Worm (Caenorhabditis elegans): ENCODE data around the gene W09H1.1.

Gene W09H1.1

DNA sequence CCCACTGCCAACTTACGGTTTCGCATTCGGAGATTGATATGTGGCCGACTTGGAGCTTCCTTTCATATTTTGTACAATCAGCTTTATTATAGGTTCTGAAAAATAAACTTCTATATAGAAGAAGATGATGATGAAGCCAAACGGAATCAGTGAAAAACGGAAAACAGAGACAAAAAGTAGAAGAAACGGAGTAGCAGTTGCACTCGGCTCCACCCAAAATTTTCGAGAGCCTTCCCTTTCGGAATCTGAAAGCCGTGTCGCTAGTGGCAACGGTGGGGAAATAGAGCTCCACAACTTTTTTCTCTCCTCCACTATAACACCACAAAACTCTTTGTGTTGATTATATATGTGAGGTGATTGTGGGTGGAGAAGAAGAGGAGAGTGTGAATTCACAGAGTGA lies at the start of gene W09H1.1:
TSS of gene W09H1.1 (minus strand) at position 101 of the 400 bp plus-strand sequence.
- no peak for TF ChIP-seq unc-62 (GFP tag; optimal IDR thresholded peaks at IDR 0.05)

ce11 chrII:13230489-13231196 lies 49.3 kb upstream of the W09H1.1 start:
- no peak for TF ChIP-seq unc-62 (GFP tag; optimal IDR thresholded peaks at IDR 0.05)

DNA sequence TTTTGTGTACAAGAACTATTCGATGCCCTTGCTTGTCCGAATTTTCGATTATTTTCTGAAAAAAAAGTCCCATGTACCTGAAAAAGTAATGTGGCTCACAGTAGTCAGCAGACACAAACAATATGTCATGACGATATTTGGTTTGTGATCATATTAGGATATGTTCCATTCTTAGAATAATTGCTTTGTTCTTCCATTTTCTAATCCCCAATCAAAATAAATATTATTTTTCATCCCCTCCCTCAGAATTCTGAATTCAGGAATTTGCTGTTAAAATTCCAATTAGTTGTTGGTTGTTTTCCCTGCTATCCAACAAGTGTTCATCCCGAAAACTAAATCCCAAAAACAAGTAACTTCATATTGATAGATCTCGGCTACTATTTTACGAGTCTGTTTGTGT lies 38.0 kb upstream of the W09H1.1 start:
- no peak for TF ChIP-seq unc-62 (GFP tag; optimal IDR thresholded peaks at IDR 0.05)

- no peak for TF ChIP-seq unc-62 (GFP tag; optimal IDR thresholded peaks at IDR 0.05)
Observed at ce11 chrII:13215792-13216191, 34.4 kb upstream of the W09H1.1 start, which contains the start of gene F15D4.2. Gene F15D4.2, plus strand, starts transcription at chrII:13216092.

- TF ChIP-seq unc-62 (GFP tag; optimal IDR thresholded peaks at IDR 0.05), result no peak
Observed at ce11 chrII:13199674-13200215, 18.4 kb upstream of the W09H1.1 start, which contains the start of gene btf-1. Gene btf-1, plus strand, starts transcription at chrII:13200165.

ce11 chrII:13198845-13199244 lies 17.5 kb upstream of the W09H1.1 start:
- no peak for TF ChIP-seq unc-62 (GFP tag; optimal IDR thresholded peaks at IDR 0.05)

- TF ChIP-seq unc-62 (GFP tag; optimal IDR thresholded peaks at IDR 0.05), result no peak
Observed at ce11 chrII:13196689-13197280, 15.4 kb upstream of the W09H1.1 start.

DNA sequence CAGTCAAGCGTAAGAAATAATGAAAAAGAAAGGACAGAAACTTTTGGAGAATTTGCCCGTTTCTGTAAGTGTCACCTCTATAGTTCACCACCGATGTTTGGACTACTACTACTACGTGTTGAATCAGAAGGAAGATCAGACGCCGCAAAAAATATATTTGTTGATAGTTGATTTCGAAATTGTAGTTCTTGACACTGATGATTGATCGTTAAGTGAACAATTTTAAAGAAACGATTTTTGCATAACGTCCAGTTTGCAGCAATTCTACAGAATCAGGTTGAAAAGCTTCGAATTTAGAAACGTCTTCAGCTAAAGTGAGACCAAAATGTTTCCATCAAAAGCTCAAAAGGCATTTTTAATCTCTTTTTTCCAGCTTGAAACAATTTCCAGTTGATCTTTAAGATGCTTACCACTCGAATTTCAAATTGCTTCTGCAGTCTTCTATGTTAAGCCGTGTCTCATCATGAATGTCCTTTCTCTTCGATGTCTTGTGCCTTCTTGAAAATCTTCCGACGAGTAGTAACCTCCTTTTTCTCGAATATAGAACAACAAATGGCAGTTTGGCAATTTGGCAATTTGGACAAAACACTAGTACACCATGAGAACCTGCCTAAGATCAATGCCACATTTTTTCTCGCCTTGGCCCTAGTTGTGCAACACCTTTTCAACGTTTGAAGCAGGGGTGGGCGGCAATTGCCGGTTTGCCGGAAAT lies 14.5 kb upstream of the W09H1.1 start:
- no peak for TF ChIP-seq unc-62 (GFP tag; optimal IDR thresholded peaks at IDR 0.05)

- TF ChIP-seq unc-62 (GFP tag; optimal IDR thresholded peaks at IDR 0.05), result no peak
Observed at ce11 chrII:13195163-13195562, 13.8 kb upstream of the W09H1.1 start, which contains the start of gene lec-1. Gene lec-1, plus strand, starts transcription at chrII:13195549.

DNA sequence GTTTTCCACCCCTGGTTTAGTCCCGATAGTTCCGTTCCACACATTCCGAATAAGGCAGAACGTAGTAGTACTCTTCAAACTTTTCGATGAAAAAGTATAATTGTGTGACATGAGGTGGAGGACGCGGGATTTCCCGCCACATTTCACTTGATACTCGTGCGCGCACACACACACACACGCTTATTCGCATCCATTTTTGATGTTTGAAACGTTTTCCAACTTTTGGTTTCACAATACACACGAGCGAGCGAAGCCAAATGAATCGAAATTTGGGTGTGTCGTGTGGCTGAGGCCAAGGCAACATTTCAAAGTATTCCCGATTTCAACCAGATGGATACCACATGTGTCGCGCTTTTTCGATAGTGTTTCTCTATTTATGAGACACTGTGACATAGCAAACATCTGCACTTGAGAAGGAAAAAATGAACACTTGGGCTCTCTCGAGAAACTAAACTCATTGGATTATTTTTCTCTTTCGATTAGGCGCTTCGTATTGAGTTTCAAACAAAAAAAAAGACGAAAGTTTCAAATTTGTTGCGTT lies 12.3 kb upstream of the W09H1.1 start:
- no peak for TF ChIP-seq unc-62 (GFP tag; optimal IDR thresholded peaks at IDR 0.05)

DNA sequence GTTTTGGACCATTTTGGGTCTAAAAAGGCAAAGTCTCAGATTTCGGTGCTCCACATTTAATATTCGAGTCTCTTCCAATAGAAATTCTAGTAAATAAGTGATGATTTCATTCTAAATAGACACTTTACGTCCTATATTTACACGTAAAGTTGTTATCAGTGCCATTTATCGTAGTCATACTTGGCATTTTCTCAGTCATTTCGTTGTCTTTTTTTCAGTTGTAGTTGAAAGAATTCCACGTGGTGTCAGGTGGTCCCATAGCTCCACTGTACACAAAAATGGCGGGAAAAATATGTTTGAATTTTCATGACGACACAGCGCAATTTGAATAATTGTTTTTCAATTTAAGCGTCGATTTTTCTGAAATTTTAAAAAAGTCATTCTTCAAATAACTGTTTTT lies 9.0 kb upstream of the W09H1.1 start:
- TF ChIP-seq unc-62 (GFP tag; optimal IDR thresholded peaks at IDR 0.05), result no peak

ce11 chrII:13189363-13189762 lies 8.0 kb upstream of the W09H1.1 start:
- TF ChIP-seq unc-62 (GFP tag; optimal IDR thresholded peaks at IDR 0.05), result no peak

DNA sequence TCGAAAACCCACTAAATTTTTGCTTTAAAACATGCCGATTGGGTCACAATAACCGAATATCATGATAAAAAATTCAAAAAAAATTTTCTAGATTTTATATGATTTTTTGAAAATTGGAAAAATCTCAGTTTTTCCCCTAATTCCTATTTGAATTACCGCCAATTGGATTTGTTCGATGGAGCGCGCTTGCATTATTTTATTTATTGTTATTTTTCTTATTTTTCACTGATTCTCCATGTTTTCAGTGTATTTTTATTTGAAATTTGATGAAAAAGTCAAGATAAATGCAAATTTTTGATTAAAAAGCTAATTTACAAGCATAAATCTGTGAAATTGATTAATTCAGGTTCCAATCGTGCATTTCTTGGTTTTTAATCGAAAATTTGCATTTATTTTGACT lies 6.7 kb upstream of the W09H1.1 start:
- TF ChIP-seq unc-62 (GFP tag; optimal IDR thresholded peaks at IDR 0.05), result no peak

ce11 chrII:13187188-13187587 lies 5.8 kb upstream of the W09H1.1 start, which contains the start of gene mecr-1:
Gene mecr-1, minus strand, starts transcription at chrII:13187314.
- TF ChIP-seq unc-62 (GFP tag; optimal IDR thresholded peaks at IDR 0.05), result no peak

DNA sequence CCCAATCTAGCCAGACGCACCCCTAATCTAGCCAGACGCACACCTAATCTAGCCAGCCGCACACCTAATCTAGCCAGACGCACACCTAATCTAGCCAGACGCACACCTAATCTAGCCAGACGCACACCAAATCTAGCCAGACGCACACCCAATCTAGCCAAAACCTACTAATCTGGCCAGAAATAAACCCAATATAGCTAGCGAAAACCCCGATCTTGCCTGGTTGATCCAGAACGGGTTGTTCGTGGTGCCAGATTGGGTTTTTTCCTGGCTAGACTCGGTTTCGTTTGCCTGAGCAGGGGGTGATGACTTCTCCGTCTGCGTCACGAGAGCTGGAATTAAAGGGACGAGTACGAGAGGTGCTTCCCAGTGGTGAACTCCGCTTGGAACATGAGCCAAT lies 2.8 kb upstream of the W09H1.1 start, which contains the start of gene W09H1.3:
TSS of gene W09H1.3 (plus strand) at position 301 of the 400 bp plus-strand sequence.
- no peak for TF ChIP-seq unc-62 (GFP tag; optimal IDR thresholded peaks at IDR 0.05)

- no peak for TF ChIP-seq unc-62 (GFP tag; optimal IDR thresholded peaks at IDR 0.05)
Observed at ce11 chrII:13183228-13183755, 1.9 kb upstream of the W09H1.1 start, which contains the start of the genes W09H1.4 and his-73. Gene W09H1.4, plus strand, starts transcription at chrII:13183528. Gene his-73, plus strand, starts transcription at chrII:13183705.
